Worm (Caenorhabditis elegans) whole organism, L3 larva: ENCODE data around the gene spr-3.

Source experiments
- ama-1 ChIP-seq: fragments of 150-350 bp; optimal IDR thresholded peaks from 2 replicates; lab custom pipeline; 2018
- daf-12 ChIP-seq: fragments of 150-350 bp; optimal IDR thresholded peaks from 2 replicates; lab custom pipeline; 2014; ENCODE audit warnings: missing biosample characterization, missing genetic modification reagents, missing genetic modification characterization
- pha-4 ChIP-seq: fragments of 150-350 bp; optimal IDR thresholded peaks from 2 replicates; lab custom pipeline; 2014; ENCODE audit warnings: missing biosample characterization, missing genetic modification reagents, missing genetic modification characterization
- pqm-1 ChIP-seq: fragments of 150-350 bp; optimal IDR thresholded peaks from 2 replicates; lab custom pipeline; 2017; ENCODE audit warnings: missing biosample characterization, missing genetic modification characterization, inconsistent platforms
- unc-62 ChIP-seq: fragments of 150-350 bp; sonication (generic microtip); optimal IDR thresholded peaks from 4 replicates; lab custom pipeline; 2014; ENCODE audit warnings: missing biosample characterization, missing genetic modification reagents, missing genetic modification characterization

DNA sequence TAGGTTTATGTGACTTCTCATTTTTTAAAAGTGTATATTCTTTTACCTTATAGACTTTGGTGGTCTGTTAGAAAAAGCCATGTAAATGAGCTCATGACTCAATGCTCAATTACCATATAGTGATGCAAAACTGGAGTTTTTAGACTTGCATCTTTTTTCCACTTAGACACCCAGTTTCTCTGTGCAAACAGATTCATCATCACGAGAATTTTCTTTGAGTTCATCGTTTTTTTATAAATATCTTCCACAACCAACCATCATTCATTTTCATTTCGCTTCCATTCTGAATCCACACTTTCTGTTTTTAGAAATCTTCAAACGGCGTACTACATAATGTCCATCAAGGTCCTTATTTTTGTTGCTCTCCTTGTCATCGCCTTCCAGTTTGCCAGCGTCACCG, 30.6 kb downstream of the spr-3 start, which contains the start of gene C07A12.2:
- TF ChIP-seq pqm-1 (tag; lab: Kevin White, UChicago) (no peak), daf-12 (tag; lab: Kevin White, UChicago) (no peak), pha-4 (no peak), unc-62 (GFP tag; lab: Kevin White, UChicago) (no peak), ama-1 (lab: Kevin White, UChicago) (no peak)
